Worm (Caenorhabditis elegans): ENCODE measurements around the gene C36B7.3.

C36B7.3 gene

ce11 chrX:7101477-7101876 lies at the start of gene C36B7.3:
Gene C36B7.3, plus strand, starts transcription at chrX:7101777.
- TF ChIP-seq W03F9.2 (tag; optimal IDR thresholded peaks at IDR 0.05): no peak
- TF ChIP-seq him-1 (tag; optimal IDR thresholded peaks at IDR 0.05): no peak
- no peak for TF ChIP-seq dao-5 (tag; optimal IDR thresholded peaks at IDR 0.05)

- no peak for TF ChIP-seq dao-5 (tag; optimal IDR thresholded peaks at IDR 0.05)
- no peak for TF ChIP-seq him-1 (tag; optimal IDR thresholded peaks at IDR 0.05)
- no peak for TF ChIP-seq W03F9.2 (tag; optimal IDR thresholded peaks at IDR 0.05)
These were observed 44.2 kb upstream of the C36B7.3 start, which contains the start of gene B0403.5 for ce11 chrX:7057357-7057756. Gene B0403.5, plus strand, starts transcription at chrX:7057724.

ce11 chrX:7061265-7061664 lies 40.3 kb upstream of the C36B7.3 start:
- no peak for TF ChIP-seq him-1 (tag; optimal IDR thresholded peaks at IDR 0.05)

ce11 chrX:7063236-7063635 lies 38.3 kb upstream of the C36B7.3 start, which contains the start of gene B0403.3:
Gene B0403.3, minus strand, starts transcription at chrX:7063336.
- no peak for TF ChIP-seq W03F9.2 (tag; optimal IDR thresholded peaks at IDR 0.05)

ce11 chrX:7066003-7066402 lies 35.6 kb upstream of the C36B7.3 start:
- no peak for TF ChIP-seq dao-5 (tag; optimal IDR thresholded peaks at IDR 0.05)
- TF ChIP-seq him-1 (tag; optimal IDR thresholded peaks at IDR 0.05): no peak
- TF ChIP-seq W03F9.2 (tag; optimal IDR thresholded peaks at IDR 0.05): no peak

- no peak for TF ChIP-seq W03F9.2 (tag; optimal IDR thresholded peaks at IDR 0.05)
- TF ChIP-seq dao-5 (tag; optimal IDR thresholded peaks at IDR 0.05): no peak
- TF ChIP-seq him-1 (tag; optimal IDR thresholded peaks at IDR 0.05): no peak
These were observed 34.2 kb upstream of the C36B7.3 start for ce11 chrX:7067250-7067958.

ce11 chrX:7068400-7068799 lies 33.2 kb upstream of the C36B7.3 start, which contains the start of gene pdi-6:
Gene pdi-6, minus strand, starts transcription at chrX:7068563.
- peak; percentile 81 for TF ChIP-seq W03F9.2 (tag; optimal IDR thresholded peaks at IDR 0.05)
- TF ChIP-seq dao-5 (tag; optimal IDR thresholded peaks at IDR 0.05): no peak
- TF ChIP-seq him-1 (tag; optimal IDR thresholded peaks at IDR 0.05): peak; percentile 60

- TF ChIP-seq dao-5 (tag; optimal IDR thresholded peaks at IDR 0.05) (no peak), him-1 (tag; optimal IDR thresholded peaks at IDR 0.05) (no peak), W03F9.2 (tag; optimal IDR thresholded peaks at IDR 0.05) (no peak)
These were observed 26.3 kb upstream of the C36B7.3 start, which contains the start of gene B0403.6 for ce11 chrX:7075250-7075649. Gene B0403.6, minus strand, starts transcription at chrX:7075350.

- TF ChIP-seq dao-5 (tag; optimal IDR thresholded peaks at IDR 0.05) (no peak), him-1 (tag; optimal IDR thresholded peaks at IDR 0.05) (no peak), W03F9.2 (tag; optimal IDR thresholded peaks at IDR 0.05) (no peak)
These were observed 25.1 kb upstream of the C36B7.3 start for ce11 chrX:7076485-7076884.

- TF ChIP-seq dao-5 (tag; optimal IDR thresholded peaks at IDR 0.05) (no peak), W03F9.2 (tag; optimal IDR thresholded peaks at IDR 0.05) (no peak), him-1 (tag; optimal IDR thresholded peaks at IDR 0.05) (no peak)
These were observed 16.5 kb upstream of the C36B7.3 start, which contains the start of gene Y1B5A.1 for ce11 chrX:7085067-7085466. Gene Y1B5A.1, plus strand, starts transcription at chrX:7085367.

ce11 chrX:7085912-7086311 lies 15.7 kb upstream of the C36B7.3 start, which contains the start of gene C36B7.4:
Gene C36B7.4, minus strand, starts transcription at chrX:7086012.
- no peak for TF ChIP-seq W03F9.2 (tag; optimal IDR thresholded peaks at IDR 0.05)
- no peak for TF ChIP-seq him-1 (tag; optimal IDR thresholded peaks at IDR 0.05)
- no peak for TF ChIP-seq dao-5 (tag; optimal IDR thresholded peaks at IDR 0.05)

ce11 chrX:7096349-7096748 lies 5.2 kb upstream of the C36B7.3 start, which contains the start of gene C36B7.5:
Gene C36B7.5, minus strand, starts transcription at chrX:7096449.
- TF ChIP-seq dao-5 (tag; optimal IDR thresholded peaks at IDR 0.05): no peak
- no peak for TF ChIP-seq W03F9.2 (tag; optimal IDR thresholded peaks at IDR 0.05)
- no peak for TF ChIP-seq him-1 (tag; optimal IDR thresholded peaks at IDR 0.05)

ce11 chrX:7099049-7099448 lies 2.5 kb upstream of the C36B7.3 start:
- TF ChIP-seq W03F9.2 (tag; optimal IDR thresholded peaks at IDR 0.05) (no peak), dao-5 (tag; optimal IDR thresholded peaks at IDR 0.05) (no peak), him-1 (tag; optimal IDR thresholded peaks at IDR 0.05) (no peak)

- TF ChIP-seq dao-5 (tag; optimal IDR thresholded peaks at IDR 0.05) (no peak), him-1 (tag; optimal IDR thresholded peaks at IDR 0.05) (no peak), W03F9.2 (tag; optimal IDR thresholded peaks at IDR 0.05) (no peak)
These were observed 1.3 kb upstream of the C36B7.3 start, which contains the start of gene C36B7.6 for ce11 chrX:7100290-7100689. Gene C36B7.6, minus strand, starts transcription at chrX:7100338.

ce11 chrX:7106103-7106502 lies 4.5 kb downstream of the C36B7.3 start, which contains the start of gene C36B7.2:
Gene C36B7.2, plus strand, starts transcription at chrX:7106403.
- TF ChIP-seq him-1 (tag; optimal IDR thresholded peaks at IDR 0.05) (no peak), dao-5 (tag; optimal IDR thresholded peaks at IDR 0.05) (no peak), W03F9.2 (tag; optimal IDR thresholded peaks at IDR 0.05) (no peak)

Data from whole organism, L4/young adult.